Worm (Caenorhabditis elegans) whole organism, L4/young adult: ENCODE data around the gene fbxa-133.

ENCODE experiments used
- W03F9.2 ChIP-seq: fragments of 150-350 bp; optimal IDR thresholded peaks from 2 replicates; lab custom pipeline; 2014; ENCODE audit warnings: missing biosample characterization, missing genetic modification characterization
- dao-5 ChIP-seq: sonication (generic microtip); optimal IDR thresholded peaks from 2 replicates; lab custom pipeline; 2016; ENCODE audit warnings: missing genotype, missing genetic modification characterization, moderate library complexity, missing compliant biosample characterization
- him-1 ChIP-seq: sonication (generic microtip); optimal IDR thresholded peaks from 2 replicates; lab custom pipeline; 2016; ENCODE audit warnings: missing genotype, missing genetic modification reagents, missing genetic modification characterization, missing compliant biosample characterization

DNA sequence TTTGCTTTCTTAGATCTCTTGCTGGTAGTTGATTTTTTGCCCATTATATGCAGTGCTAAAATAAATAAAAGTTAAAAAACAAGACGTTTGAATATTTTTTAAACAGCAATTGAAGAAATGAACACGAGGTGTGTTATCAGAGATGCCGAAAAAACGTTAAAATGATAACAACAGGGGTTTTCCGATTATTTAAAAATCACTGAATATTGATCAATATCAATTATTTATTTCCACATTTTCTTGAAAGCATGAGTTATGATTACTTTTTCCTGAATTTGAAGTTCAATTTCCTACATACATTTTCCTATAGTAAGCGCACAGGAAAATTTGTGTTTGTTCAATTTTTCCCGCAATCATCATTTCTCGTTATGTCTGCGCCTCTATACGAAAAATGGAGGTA is 37.7 kb upstream of the fbxa-133 start:
- TF ChIP-seq him-1 = no peak
- no peak for TF ChIP-seq dao-5 (tag; lab: Kevin White, UChicago)
- no peak for TF ChIP-seq W03F9.2 (tag; lab: Kevin White, UChicago)
